Fruit fly (Drosophila melanogaster): ENCODE results near the gene CG12213.
A peak's percentile ranks its signal among the peaks of the same experiment; 100 is the strongest.

Gene CG12213

dm6 chr3R:12010202-12010824 is 42.8 kb upstream of the CG12213 start, which contains the start of the genes KLHL18 and GCC185 (continued):
- TF ChIP-seq CG15479 (GFP tag; optimal IDR thresholded peaks at IDR 0.05) (no peak), CG6254 (GFP tag; optimal IDR thresholded peaks at IDR 0.05) (peak; percentile 2), dysf (GFP tag; IDR thresholded peaks at IDR 0.05) (peak; percentile 84), Atf3 (GFP tag; optimal IDR thresholded peaks at IDR 0.05) (peak; percentile 36), CG2120 (GFP tag; optimal IDR thresholded peaks at IDR 0.05) (peak; percentile 87), CkIIα-i1 (GFP tag; IDR thresholded peaks at IDR 0.05) (no peak), CG9215 (GFP tag; IDR thresholded peaks at IDR 0.05) (peak; percentile 86), unpg (GFP tag; optimal IDR thresholded peaks at IDR 0.05) (no peak), CG12299 (tag; optimal IDR thresholded peaks at IDR 0.05) (peak; percentile 16), CG9437 (GFP tag; optimal IDR thresholded peaks at IDR 0.05) (peak; percentile 23), CG7839 (tag; optimal IDR thresholded peaks at IDR 0.05) (peak; percentile 76), amos (GFP tag; IDR thresholded peaks at IDR 0.05; ENCODE audit: partially characterized antibody) (peak; percentile 78), grn (GFP tag; optimal IDR thresholded peaks at IDR 0.05) (peak; percentile 32), BtbVII (GFP tag; optimal IDR thresholded peaks at IDR 0.05) (peak; percentile 16), CG13624 (GFP tag; optimal IDR thresholded peaks at IDR 0.05) (peak; percentile 64), usp (GFP tag; optimal IDR thresholded peaks at IDR 0.05) (no peak), ara (GFP tag; IDR thresholded peaks at IDR 0.05) (peak; percentile 52; the same call in 1 of the 2 replicates), gro (GFP tag; optimal IDR thresholded peaks at IDR 0.05) (peak; percentile 64), run (tag; optimal IDR thresholded peaks at IDR 0.05) (peak; percentile 18), CG16779 (GFP tag; IDR thresholded peaks at IDR 0.05) (no peak), Sry-β (GFP tag; optimal IDR thresholded peaks at IDR 0.05) (peak; percentile 90), CG9876 (GFP tag; optimal IDR thresholded peaks at IDR 0.05) (peak; percentile 42), schlank (tag; optimal IDR thresholded peaks at IDR 0.05) (peak; percentile 11), Jarid2 (GFP tag; optimal IDR thresholded peaks at IDR 0.05) (peak; percentile 34), nerfin-2 (GFP tag; IDR thresholded peaks at IDR 0.05; ENCODE audit: partially characterized antibody) (peak; percentile 57), insv (GFP tag; optimal IDR thresholded peaks at IDR 0.05) (peak in 1 of 2 experiments; percentile 85), CG14965 (GFP tag; optimal IDR thresholded peaks at IDR 0.05; ENCODE audit: borderline replicate concordance) (no peak), ranshi (GFP tag; IDR thresholded peaks at IDR 0.05) (peak; percentile 76; the same call in 1 of the 2 replicates), CG11247 (GFP tag; IDR thresholded peaks at IDR 0.05) (peak; percentile 53; the same call in 1 of the 2 replicates), nerfin-1 (tag; optimal IDR thresholded peaks at IDR 0.05) (peak; percentile 63), lola (GFP tag; optimal IDR thresholded peaks at IDR 0.05) (peak in 1 of 3 experiments; percentile 81), CG33557 (GFP tag; optimal IDR thresholded peaks at IDR 0.05) (peak; percentile 74), Myb (GFP tag; optimal IDR thresholded peaks at IDR 0.05) (peak; percentile 6), CG33213 (GFP tag; optimal IDR thresholded peaks at IDR 0.05) (peak; percentile 23), Hr3 (GFP tag; optimal IDR thresholded peaks at IDR 0.05) (peak; percentile 91), Dbx (GFP tag; IDR thresholded peaks at IDR 0.05) (peak; percentile 88; the same call in 2 of the 3 replicates), Antp (GFP tag; optimal IDR thresholded peaks at IDR 0.05) (peak; percentile 28), CG14710 (tag; optimal IDR thresholded peaks at IDR 0.05) (peak; percentile 92), CG9727 (GFP tag; optimal IDR thresholded peaks at IDR 0.05) (peak; percentile 76), maf-S (GFP tag; optimal IDR thresholded peaks at IDR 0.05) (peak; percentile 62), pita (GFP tag; optimal IDR thresholded peaks at IDR 0.05) (no peak), ewg (GFP tag; optimal IDR thresholded peaks at IDR 0.05) (peak; percentile 45), CG16863 (GFP tag; optimal IDR thresholded peaks at IDR 0.05) (peak; percentile 49), ind (GFP tag; optimal IDR thresholded peaks at IDR 0.05) (peak; percentile 91), Awh (GFP tag; IDR thresholded peaks at IDR 0.05) (peak; percentile 29; the same call in 1 of the 2 replicates), twi (tag; optimal IDR thresholded peaks at IDR 0.05) (peak; percentile 69), unc-4 (GFP tag; IDR thresholded peaks at IDR 0.05; ENCODE audit: partially characterized antibody) (peak; percentile 72), sc (optimal IDR thresholded peaks at IDR 0.05) (no peak), sc (GFP tag; optimal IDR thresholded peaks at IDR 0.05) (peak; percentile 57)
